Worm (Caenorhabditis elegans): Measurements from ENCODE around the gene mrpl-44.
A peak's percentile ranks its signal among the peaks of the same experiment; 100 is the strongest.

Gene mrpl-44

ce11 chrIII:9051119-9051597 is 38.0 kb downstream of the mrpl-44 start (continued):
- no peak for TF ChIP-seq aptf-2 (GFP tag; conservative IDR thresholded peaks at IDR 0.05)
- TF ChIP-seq madf-3 (GFP tag; IDR thresholded peaks at IDR 0.05) = peak; percentile 45; the same call in 1 of the 2 replicates
- TF ChIP-seq zfh-2 (GFP tag; conservative IDR thresholded peaks at IDR 0.05) = no peak
- peak; percentile 90 for TF ChIP-seq nfyb-1 (GFP tag; IDR thresholded peaks at IDR 0.05)
- peak; percentile 98 for TF ChIP-seq ama-1 (optimal IDR thresholded peaks at IDR 0.05)
- TF ChIP-seq ama-1 (GFP tag; optimal IDR thresholded peaks at IDR 0.05) = peak in 1 of 2 experiments; percentile 80
- 0 out of 2 replicates have a peak, but pooled peaks have one; percentile 34 for TF ChIP-seq rcor-1 (GFP tag; IDR thresholded peaks at IDR 0.05)
- TF ChIP-seq lsy-27 (tag; optimal IDR thresholded peaks at IDR 0.05; ENCODE audit: borderline replicate concordance, insufficient read depth) = no peak
- no peak for TF ChIP-seq unc-130 (GFP tag; optimal IDR thresholded peaks at IDR 0.05)
- TF ChIP-seq nhr-27 (tag; optimal IDR thresholded peaks at IDR 0.05) = no peak
- peak; percentile 63; the same call in 1 of the 2 replicates for TF ChIP-seq let-526 (GFP tag; IDR thresholded peaks at IDR 0.05)
- no peak for TF ChIP-seq die-1 (tag; optimal IDR thresholded peaks at IDR 0.05)
- no peak for TF ChIP-seq F49E8.2 (tag; optimal IDR thresholded peaks at IDR 0.05; ENCODE audit: insufficient read depth)
- TF ChIP-seq dox-1 (GFP tag; IDR thresholded peaks at IDR 0.05) = peak; percentile 76
- no peak for TF ChIP-seq snpc-1.1 (tag; optimal IDR thresholded peaks at IDR 0.05; ENCODE audit: insufficient read depth)
- peak; percentile 33 for TF ChIP-seq B0261.1 (tag; optimal IDR thresholded peaks at IDR 0.05)
- no peak for TF ChIP-seq hlh-12 (tag; optimal IDR thresholded peaks at IDR 0.05)
- TF ChIP-seq Y67H2A.10 (GFP tag; conservative IDR thresholded peaks at IDR 0.05) = no peak
- no peak for TF ChIP-seq ccch-3 (GFP tag; optimal IDR thresholded peaks at IDR 0.05)
- TF ChIP-seq madf-10 (tag; optimal IDR thresholded peaks at IDR 0.05) = peak; percentile 70
- peak; percentile 42; the same call in 1 of the 2 replicates for TF ChIP-seq ceh-40 (GFP tag; IDR thresholded peaks at IDR 0.05)
- TF ChIP-seq ceh-100 (GFP tag; IDR thresholded peaks at IDR 0.05) = no peak; the same call in 1 of the 2 replicates
- peak; percentile 63 for TF ChIP-seq K12H6.12 (tag; optimal IDR thresholded peaks at IDR 0.05)
- no peak for TF ChIP-seq nfya-2 (GFP tag; IDR thresholded peaks at IDR 0.05)
- TF ChIP-seq nfya-1 (tag; optimal IDR thresholded peaks at IDR 0.05; ENCODE audit: borderline replicate concordance, insufficient read depth) = no peak
- no peak for TF ChIP-seq egl-18 (GFP tag; IDR thresholded peaks at IDR 0.05)
- peak; percentile 3 for TF ChIP-seq tbx-9 (tag; optimal IDR thresholded peaks at IDR 0.05; ENCODE audit: borderline replicate concordance)
- no peak for TF ChIP-seq athp-1 (tag; optimal IDR thresholded peaks at IDR 0.05)
- TF ChIP-seq ztf-26 (tag; optimal IDR thresholded peaks at IDR 0.05) = peak; percentile 87
- TF ChIP-seq bed-2 (GFP tag; IDR thresholded peaks at IDR 0.05) = no peak
- TF ChIP-seq lin-54 (GFP tag; optimal IDR thresholded peaks at IDR 0.05) = peak; percentile 56
- peak; percentile 53 for TF ChIP-seq ztf-18 (tag; optimal IDR thresholded peaks at IDR 0.05)
- peak; percentile 63; the same call in 1 of the 2 replicates for TF ChIP-seq B0336.3 (GFP tag; IDR thresholded peaks at IDR 0.05)
- peak; percentile 40; the same call in 1 of the 2 replicates for TF ChIP-seq mcd-1 (GFP tag; IDR thresholded peaks at IDR 0.05)
- peak; percentile 20 for TF ChIP-seq akir-1 (GFP tag; optimal IDR thresholded peaks at IDR 0.05)
- no peak for TF ChIP-seq F52B5.7 (tag; optimal IDR thresholded peaks at IDR 0.05)
- TF ChIP-seq lin-40 (tag; optimal IDR thresholded peaks at IDR 0.05) = peak; percentile 67
- TF ChIP-seq ceh-79 (tag; optimal IDR thresholded peaks at IDR 0.05) = no peak
- peak; percentile 10; the same call in 1 of the 2 replicates for TF ChIP-seq F33H1.4 (GFP tag; IDR thresholded peaks at IDR 0.05)
- peak; percentile 70 for TF ChIP-seq chd-7 (tag; optimal IDR thresholded peaks at IDR 0.05)
- no peak for TF ChIP-seq F22D6.2 (tag; optimal IDR thresholded peaks at IDR 0.05)
- peak; percentile 32 for TF ChIP-seq ztf-22 (GFP tag; optimal IDR thresholded peaks at IDR 0.05)
- no peak for TF ChIP-seq egrh-3 (GFP tag; IDR thresholded peaks at IDR 0.05)
- peak; percentile 85 for TF ChIP-seq somi-1 (GFP tag; optimal IDR thresholded peaks at IDR 0.05)
- TF ChIP-seq lir-1 (GFP tag; conservative IDR thresholded peaks at IDR 0.05) = peak; percentile 44
- TF ChIP-seq hlh-26 (GFP tag; conservative IDR thresholded peaks at IDR 0.05) = no peak
- peak; percentile 72; the same call in 1 of the 2 replicates for TF ChIP-seq Y79H2A.3 (GFP tag; conservative IDR thresholded peaks at IDR 0.05)
- TF ChIP-seq F55B11.4 (tag; optimal IDR thresholded peaks at IDR 0.05; ENCODE audit: borderline replicate concordance, insufficient read depth) = no peak

Measured in whole organism, young adult.